Worm (Caenorhabditis elegans): ENCODE measurements around the gene Y113G7B.11.
A peak's percentile ranks its signal among the peaks of the same experiment; 100 is the strongest.

Y113G7B.11 gene

ce11 chrV:20212584-20212983 is 2.5 kb downstream of the Y113G7B.11 start, which contains the start of gene Y113G7B.12 (continued):
- TF ChIP-seq F57A8.1 (GFP tag; optimal IDR thresholded peaks at IDR 0.05) (no peak), Y53F4B.3 (GFP tag; IDR thresholded peaks at IDR 0.05) (no peak), lin-40 (tag; optimal IDR thresholded peaks at IDR 0.05) (no peak), atf-7 (tag; optimal IDR thresholded peaks at IDR 0.05) (no peak), rcor-1 (GFP tag; IDR thresholded peaks at IDR 0.05) (no peak)

ce11 chrV:20206086-20206485 is 9.0 kb downstream of the Y113G7B.11 start, which contains the start of the genes fbxb-59 and srbc-34:
TSS of gene fbxb-59 (minus strand) at chrV:20206186.
TSS of gene srbc-34 (plus strand) at chrV:20206318.
- TF ChIP-seq atf-7 (tag; optimal IDR thresholded peaks at IDR 0.05) = no peak

ce11 chrV:20203085-20203484 is 12.0 kb downstream of the Y113G7B.11 start, which contains the start of gene fbxa-113:
TSS of gene fbxa-113 (plus strand) at chrV:20203385.
- TF ChIP-seq pha-4 (tag; optimal IDR thresholded peaks at IDR 0.05) (no peak), him-1 (tag; optimal IDR thresholded peaks at IDR 0.05) (peak; percentile 39)

- TF ChIP-seq hlh-12 (tag; optimal IDR thresholded peaks at IDR 0.05) = no peak
- TF ChIP-seq T26A5.8 (tag; optimal IDR thresholded peaks at IDR 0.05) = no peak
- no peak for TF ChIP-seq F52B5.7 (tag; optimal IDR thresholded peaks at IDR 0.05)
- TF ChIP-seq efl-1 (GFP tag; optimal IDR thresholded peaks at IDR 0.05) = no peak
- TF ChIP-seq nhr-120 (GFP tag; IDR thresholded peaks at IDR 0.05) = no peak
- TF ChIP-seq ceh-100 (GFP tag; IDR thresholded peaks at IDR 0.05) = no peak
- no peak for TF ChIP-seq rec-8 (tag; optimal IDR thresholded peaks at IDR 0.05)
- no peak for TF ChIP-seq madf-8 (GFP tag; conservative IDR thresholded peaks at IDR 0.05)
- TF ChIP-seq F10E7.11 (tag; optimal IDR thresholded peaks at IDR 0.05) = no peak
- TF ChIP-seq F33H1.4 (GFP tag; IDR thresholded peaks at IDR 0.05) = no peak
- no peak for TF ChIP-seq somi-1 (GFP tag; optimal IDR thresholded peaks at IDR 0.05)
- no peak for TF ChIP-seq K12H6.12 (tag; optimal IDR thresholded peaks at IDR 0.05)
- TF ChIP-seq ceh-27 (GFP tag; optimal IDR thresholded peaks at IDR 0.05) = no peak
- TF ChIP-seq lag-1 (GFP tag; IDR thresholded peaks at IDR 0.05) = no peak
- TF ChIP-seq B0261.1 (tag; optimal IDR thresholded peaks at IDR 0.05) = no peak
- TF ChIP-seq lsy-27 (tag; optimal IDR thresholded peaks at IDR 0.05; ENCODE audit: borderline replicate concordance, insufficient read depth) = no peak
- TF ChIP-seq C17E4.6 (GFP tag; IDR thresholded peaks at IDR 0.05) = no peak
- no peak for TF ChIP-seq aptf-3 (GFP tag; IDR thresholded peaks at IDR 0.05)
Measured at ce11 chrV:20201316-20201715, 13.8 kb downstream of the Y113G7B.11 start, which contains the start of gene fbxa-114. TSS of gene fbxa-114 (plus strand) at chrV:20201616.

ce11 chrV:20199658-20200057 is 15.4 kb downstream of the Y113G7B.11 start:
- no peak for TF ChIP-seq ztf-25 (GFP tag; IDR thresholded peaks at IDR 0.05)
- no peak for TF ChIP-seq ztf-28 (GFP tag; IDR thresholded peaks at IDR 0.05)
- TF ChIP-seq mxl-1 (tag; optimal IDR thresholded peaks at IDR 0.05) = no peak

- TF ChIP-seq F23B12.7 (tag; optimal IDR thresholded peaks at IDR 0.05; ENCODE audit: insufficient read depth) = no peak
- no peak for TF ChIP-seq K12H6.12 (tag; optimal IDR thresholded peaks at IDR 0.05)
- no peak for TF ChIP-seq egrh-3 (GFP tag; IDR thresholded peaks at IDR 0.05)
- no peak for TF ChIP-seq zim-3 (tag; optimal IDR thresholded peaks at IDR 0.05)
- no peak for TF ChIP-seq dpff-1 (tag; optimal IDR thresholded peaks at IDR 0.05)
Measured at ce11 chrV:20198954-20199353, 16.1 kb downstream of the Y113G7B.11 start, which contains the start of gene fog-2. TSS of gene fog-2 (plus strand) at chrV:20199254.

Measured in whole organism, young adult.